Fruit fly (Drosophila melanogaster) whole organism: ENCODE data around the gene CG15005.

Source experiments
- Dll ChIP-seq: fragments of >200 bp; optimal IDR thresholded peaks from 2 replicates; lab custom pipeline; 2017
- psq ChIP-seq: fragments of >200 bp; optimal IDR thresholded peaks from 2 replicates; lab custom pipeline; 2017

DNA sequence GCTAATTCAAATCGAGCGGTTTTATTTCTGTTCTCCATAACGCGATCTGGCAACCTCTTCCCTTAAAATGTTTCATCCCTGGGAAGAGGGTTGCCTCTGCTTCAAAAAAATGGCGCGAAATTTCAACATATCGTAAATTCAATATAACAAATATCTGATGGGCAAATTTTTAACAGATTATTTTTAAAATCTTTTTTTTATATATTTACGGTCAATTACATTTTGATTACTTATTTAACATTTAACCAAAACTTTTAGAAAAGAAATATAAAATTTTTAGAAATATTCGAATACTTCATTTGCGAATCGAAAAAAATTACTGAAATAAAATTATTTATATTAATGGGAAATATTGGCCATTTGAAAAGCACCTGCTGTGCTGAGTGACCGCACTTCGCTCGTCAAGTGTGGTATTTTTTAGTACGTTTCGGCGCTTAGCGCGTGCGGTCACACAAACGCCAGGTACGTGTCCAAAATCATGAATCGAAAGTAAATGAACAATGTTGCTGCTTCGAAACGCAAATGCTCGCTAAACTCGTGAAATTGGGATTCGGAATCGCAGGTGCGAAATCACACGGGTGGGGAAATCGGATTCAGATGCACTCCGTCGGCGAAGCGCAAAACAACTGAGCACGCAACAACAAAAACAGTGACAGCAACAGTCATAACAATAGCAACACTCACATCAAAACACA lies 34.0 kb downstream of the CG15005 start, which contains the start of gene Ero1L:
- TF ChIP-seq psq (no peak), Dll (no peak)
